Fruit fly (Drosophila melanogaster): ENCODE results near the gene CG9377.

The CG9377 gene

dm6 chr2L:13378488-13378964, 17.2 kb upstream of the CG9377 start, which contains the start of the genes CG9302 and beta'COP (continued):
- TF ChIP-seq CG1647 (GFP tag; optimal IDR thresholded peaks at IDR 0.05) = peak; percentile 25
- TF ChIP-seq fd3F (GFP tag; optimal IDR thresholded peaks at IDR 0.05) = peak; percentile 56
- peak; percentile 14 for TF ChIP-seq CG6683 (GFP tag; optimal IDR thresholded peaks at IDR 0.05)
- TF ChIP-seq Sin3A (optimal IDR thresholded peaks at IDR 0.05) = peak; percentile 83
- TF ChIP-seq Tbp (GFP tag; optimal IDR thresholded peaks at IDR 0.05) = no peak
- TF ChIP-seq Optix (GFP tag; IDR thresholded peaks at IDR 0.05) = no peak

- TF ChIP-seq Mrtf (GFP tag; IDR thresholded peaks at IDR 0.05) (no peak), CG6254 (GFP tag; optimal IDR thresholded peaks at IDR 0.05) (no peak), CG6175 (GFP tag; IDR thresholded peaks at IDR 0.05) (no peak), CG1602 (GFP tag; optimal IDR thresholded peaks at IDR 0.05) (no peak), CG9797 (GFP tag; optimal IDR thresholded peaks at IDR 0.05) (no peak), mirr (GFP tag; optimal IDR thresholded peaks at IDR 0.05) (peak; percentile 81), CG3407 (GFP tag; optimal IDR thresholded peaks at IDR 0.05) (no peak), insv (GFP tag; optimal IDR thresholded peaks at IDR 0.05) (no peak), croc (GFP tag; conservative IDR thresholded peaks at IDR 0.05) (no peak), luna (GFP tag; optimal IDR thresholded peaks at IDR 0.05) (no peak), crp (GFP tag; optimal IDR thresholded peaks at IDR 0.05) (no peak), exex (tag; optimal IDR thresholded peaks at IDR 0.05) (peak; percentile 99), Pdp1 (GFP tag; optimal IDR thresholded peaks at IDR 0.05) (peak in 1 of 2 experiments; percentile 86), CG11695 (GFP tag; IDR thresholded peaks at IDR 0.05) (no peak), gt (GFP tag; IDR thresholded peaks at IDR 0.05) (no peak), Hr78 (GFP tag; optimal IDR thresholded peaks at IDR 0.05) (no peak), org-1 (GFP tag; optimal IDR thresholded peaks at IDR 0.05) (no peak), dmrt11E (tag; optimal IDR thresholded peaks at IDR 0.05) (no peak)
Observed at dm6 chr2L:13376086-13376485, 14.7 kb upstream of the CG9377 start.

- TF ChIP-seq luna (GFP tag; optimal IDR thresholded peaks at IDR 0.05) (peak; percentile 97), Gsc (GFP tag; IDR thresholded peaks at IDR 0.05) (peak; percentile 95), CG3281 (GFP tag; optimal IDR thresholded peaks at IDR 0.05) (peak; percentile 96), Deaf1 (tag; optimal IDR thresholded peaks at IDR 0.05) (peak; percentile 73), lilli (GFP tag; optimal IDR thresholded peaks at IDR 0.05) (peak; percentile 99), CG10274 (GFP tag; optimal IDR thresholded peaks at IDR 0.05) (peak; percentile 88), hb (GFP tag; IDR thresholded peaks at IDR 0.05; ENCODE audit: partially characterized antibody) (no peak), gt (GFP tag; IDR thresholded peaks at IDR 0.05) (peak; percentile 81), CG9817 (tag; optimal IDR thresholded peaks at IDR 0.05) (peak; percentile 97), CkIIα-i1 (GFP tag; IDR thresholded peaks at IDR 0.05) (peak; percentile 67; the same call in 1 of the 2 replicates), ewg (GFP tag; optimal IDR thresholded peaks at IDR 0.05) (peak; percentile 97), vvl (GFP tag; IDR thresholded peaks at IDR 0.05) (peak; percentile 91), CG7928 (GFP tag; optimal IDR thresholded peaks at IDR 0.05) (peak; percentile 77), Ada2b (GFP tag; IDR thresholded peaks at IDR 0.05) (peak; percentile 93), CG15514 (GFP tag; optimal IDR thresholded peaks at IDR 0.05) (peak; percentile 89), unpg (GFP tag; optimal IDR thresholded peaks at IDR 0.05) (peak; percentile 94), row (GFP tag; IDR thresholded peaks at IDR 0.05) (peak; percentile 98), CG3847 (GFP tag; IDR thresholded peaks at IDR 0.05) (peak; percentile 98), CG2875 (GFP tag; optimal IDR thresholded peaks at IDR 0.05) (peak; percentile 93), esg (GFP tag; conservative IDR thresholded peaks at IDR 0.05) (peak; percentile 97), prd (optimal IDR thresholded peaks at IDR 0.05) (no peak), prd (GFP tag; IDR thresholded peaks at IDR 0.05) (peak; percentile 98), al (GFP tag; IDR thresholded peaks at IDR 0.05) (peak; percentile 96), CG11085 (GFP tag; IDR thresholded peaks at IDR 0.05) (peak; percentile 93), CG9437 (GFP tag; optimal IDR thresholded peaks at IDR 0.05) (peak; percentile 94)
Observed at dm6 chr2L:13373435-13374242, 12.3 kb upstream of the CG9377 start, which contains the start of the genes Bdp1 and CG6565. TSS of gene Bdp1 (minus strand) at chr2L:13373890. TSS of gene CG6565 (plus strand) at chr2L:13374019.

Measured in whole organism, embryonic.